Worm (Caenorhabditis elegans) whole organism, young adult: ENCODE data around the gene C28C12.12.

Source experiments
- B0336.3 ChIP-seq: fragments of 200-800 bp; sonication (Bioruptor generic); IDR thresholded peaks from 2 replicates; pipeline ENCODE4 v1.3.6; 2022; ENCODE audit warnings: missing genetic modification characterization, missing compliant biosample characterization
- F33H1.4 ChIP-seq: fragments of 200-800 bp; sonication (Bioruptor generic); IDR thresholded peaks from 2 replicates; pipeline ENCODE4 v1.3.6; 2022; ENCODE audit warnings: missing genetic modification reagents, missing genetic modification characterization, missing compliant biosample characterization
- F37B4.10 ChIP-seq: fragments of 200-800 bp; sonication (Bioruptor generic); IDR thresholded peaks from 2 replicates; pipeline ENCODE4 v1.3.6; 2022; ENCODE audit warnings: missing genetic modification characterization, missing compliant biosample characterization
- F39B2.1 ChIP-seq: fragments of 200-800 bp; sonication (Bioruptor generic); IDR thresholded peaks from 2 replicates; pipeline ENCODE4 v1.3.6; 2022; ENCODE audit warnings: missing genetic modification reagents, missing genetic modification characterization, missing compliant biosample characterization
- F52B5.7 ChIP-seq: sonication (generic microtip); optimal IDR thresholded peaks from 2 replicates; lab custom pipeline; 2016; ENCODE audit warnings: mild to moderate bottlenecking, missing genetic modification characterization, missing compliant biosample characterization
- Y53G8AR.9 ChIP-seq: fragments of 200-800 bp; sonication (Bioruptor generic); conservative IDR thresholded peaks from 2 replicates; pipeline ENCODE4 v1.3.6; 2022; ENCODE audit warnings: missing genetic modification reagents, missing genetic modification characterization, missing compliant biosample characterization
- Y56A3A.18 ChIP-seq: fragments of 200-800 bp; sonication (Bioruptor generic); IDR thresholded peaks from 2 replicates; pipeline ENCODE4 v1.3.6; 2022; ENCODE audit warnings: missing genetic modification reagents, missing genetic modification characterization, missing compliant biosample characterization
- ZK185.1 ChIP-seq: sonication (generic microtip); optimal IDR thresholded peaks from 2 replicates; lab custom pipeline; 2016; ENCODE audit warnings: mild to moderate bottlenecking, missing genetic modification characterization, missing compliant biosample characterization; ENCODE audit not compliant: poor library complexity, severe bottlenecking
- aptf-3 ChIP-seq: fragments of 200-800 bp; sonication (Bioruptor generic); IDR thresholded peaks from 2 replicates; pipeline ENCODE4 v1.3.6; 2022; ENCODE audit warnings: missing genetic modification characterization, missing compliant biosample characterization
- attf-6 ChIP-seq: fragments of 200-800 bp; sonication (Bioruptor generic); IDR thresholded peaks from 2 replicates; pipeline ENCODE4 v1.3.6; 2022; ENCODE audit warnings: missing genetic modification reagents, missing genetic modification characterization, missing compliant biosample characterization
- cebp-2 ChIP-seq: fragments of 200-800 bp; sonication (Bioruptor generic); IDR thresholded peaks from 2 replicates; pipeline ENCODE4 v1.3.6; 2022; ENCODE audit warnings: missing genetic modification characterization, missing compliant biosample characterization
- ceh-40 ChIP-seq: fragments of 200-800 bp; sonication (Bioruptor generic); IDR thresholded peaks from 2 replicates; pipeline ENCODE4 v1.3.6; 2022; ENCODE audit warnings: missing genetic modification characterization, missing compliant biosample characterization
- ceh-79 ChIP-seq: sonication (generic microtip); optimal IDR thresholded peaks from 2 replicates; lab custom pipeline; 2017; ENCODE audit warnings: mild to moderate bottlenecking, missing genetic modification characterization, missing compliant biosample characterization
- die-1 ChIP-seq: sonication (generic microtip); optimal IDR thresholded peaks from 2 replicates; lab custom pipeline; 2016; ENCODE audit warnings: missing genotype, mild to moderate bottlenecking, missing genetic modification characterization, missing compliant biosample characterization
- dox-1 ChIP-seq: fragments of 200-800 bp; sonication (Bioruptor generic); IDR thresholded peaks from 2 replicates; pipeline ENCODE4 v1.3.6; 2022; ENCODE audit warnings: missing genetic modification reagents, missing genetic modification characterization, missing compliant biosample characterization
- dpl-1 ChIP-seq: fragments of 150-350 bp; optimal IDR thresholded peaks from 2 replicates; lab custom pipeline; 2014; ENCODE audit warnings: missing biosample characterization, missing genetic modification reagents, missing genetic modification characterization
- egrh-3 ChIP-seq: fragments of 200-800 bp; sonication (Bioruptor generic); IDR thresholded peaks from 2 replicates; pipeline ENCODE4 v1.3.6; 2022; ENCODE audit warnings: missing genetic modification reagents, missing genetic modification characterization, missing compliant biosample characterization
- hrde-1 ChIP-seq: sonication (generic microtip); optimal IDR thresholded peaks from 2 replicates; lab custom pipeline; 2016; ENCODE audit warnings: missing genetic modification characterization, mild to moderate bottlenecking, missing compliant biosample characterization, moderate library complexity, missing genotype, missing genetic modification reagents, borderline replicate concordance
- hsf-1 ChIP-seq: fragments of 200-800 bp; sonication (Bioruptor generic); IDR thresholded peaks from 2 replicates; pipeline ENCODE4 v1.3.6; 2022; ENCODE audit warnings: missing genetic modification reagents, missing genetic modification characterization, missing compliant biosample characterization
- lin-26 ChIP-seq: fragments of 200-800 bp; sonication (Bioruptor generic); IDR thresholded peaks from 2 replicates; pipeline ENCODE4 v1.3.6; 2022; ENCODE audit warnings: missing genetic modification reagents, missing genetic modification characterization, missing compliant biosample characterization
- lin-54 ChIP-seq: fragments of 200-800 bp; sonication (Bioruptor generic); optimal IDR thresholded peaks from 2 replicates; lab custom pipeline; 2018; ENCODE audit warnings: mild to moderate bottlenecking, missing genetic modification characterization, missing compliant biosample characterization
- lsy-27 ChIP-seq: sonication (generic microtip); optimal IDR thresholded peaks from 2 replicates; lab custom pipeline; 2017; ENCODE audit warnings: missing genetic modification characterization, mild to moderate bottlenecking, missing compliant biosample characterization, antibody characterized with exemption, missing genotype, borderline replicate concordance; ENCODE audit not compliant: insufficient read depth
- madf-6 ChIP-seq: fragments of 200-800 bp; sonication (Bioruptor generic); IDR thresholded peaks from 2 replicates; pipeline ENCODE4 v1.3.6; 2022; ENCODE audit warnings: missing genetic modification reagents, missing genetic modification characterization, missing compliant biosample characterization
- mcd-1 ChIP-seq: fragments of 200-800 bp; sonication (Bioruptor generic); IDR thresholded peaks from 2 replicates; pipeline ENCODE4 v1.3.6; 2022; ENCODE audit warnings: missing genetic modification reagents, missing genetic modification characterization, missing compliant biosample characterization
- nfya-2 ChIP-seq: fragments of 200-800 bp; sonication (Bioruptor generic); IDR thresholded peaks from 2 replicates; pipeline ENCODE4 v1.3.6; 2022; ENCODE audit warnings: missing genetic modification reagents, missing genetic modification characterization, missing compliant biosample characterization
- nhr-120 ChIP-seq: fragments of 200-800 bp; sonication (Bioruptor generic); IDR thresholded peaks from 2 replicates; pipeline ENCODE4 v1.3.6; 2022; ENCODE audit warnings: missing genetic modification characterization, missing compliant biosample characterization
- rcor-1 ChIP-seq: fragments of 200-800 bp; sonication (Bioruptor generic); IDR thresholded peaks from 2 replicates; pipeline ENCODE4 v1.3.6; 2022; ENCODE audit warnings: missing genetic modification reagents, missing genetic modification characterization, missing compliant biosample characterization
- sdz-38 ChIP-seq: sonication (generic microtip); optimal IDR thresholded peaks from 2 replicates; lab custom pipeline; 2016; ENCODE audit warnings: missing genotype, missing genetic modification characterization, missing compliant biosample characterization
- tbx-9 ChIP-seq: sonication (generic microtip); optimal IDR thresholded peaks from 2 replicates; lab custom pipeline; 2016; ENCODE audit warnings: borderline replicate concordance, missing genetic modification characterization, inconsistent platforms, missing compliant biosample characterization
- unc-62 ChIP-seq: fragments of 150-350 bp; optimal IDR thresholded peaks from 2 replicates; lab custom pipeline; 2014; ENCODE audit warnings: missing biosample characterization, missing genetic modification reagents, missing genetic modification characterization
- zfh-2 ChIP-seq: fragments of 200-800 bp; sonication (Bioruptor generic); conservative IDR thresholded peaks from 2 replicates; pipeline ENCODE4 v1.3.6; 2022; ENCODE audit warnings: missing genetic modification reagents, missing genetic modification characterization, missing compliant biosample characterization
- ztf-22 ChIP-seq: fragments of 200-800 bp; sonication (Bioruptor generic); optimal IDR thresholded peaks from 2 replicates; lab custom pipeline; 2018; ENCODE audit warnings: mild to moderate bottlenecking, missing genetic modification characterization, moderate library complexity, missing compliant biosample characterization
- ztf-3 ChIP-seq: fragments of 200-800 bp; sonication (Bioruptor generic); optimal IDR thresholded peaks from 2 replicates; lab custom pipeline; 2018; ENCODE audit warnings: mild to moderate bottlenecking, missing genetic modification characterization, missing compliant biosample characterization

C28C12.12 gene

ce11 chrIV:8468729-8469340, 27.3 kb downstream of the C28C12.12 start (continued):
- peak; percentile 66; the same call in 1 of the 2 replicates for TF ChIP-seq F39B2.1 (GFP tag; lab: Robert Waterston, UW)
- TF ChIP-seq Y56A3A.18 (GFP tag; lab: Robert Waterston, UW), result 0 out of 2 replicates have a peak, but pooled peaks have one; percentile 9
- TF ChIP-seq egrh-3 (GFP tag; lab: Robert Waterston, UW), result peak; percentile 69
- TF ChIP-seq F33H1.4 (GFP tag; lab: Robert Waterston, UW), result peak; percentile 27
- TF ChIP-seq dox-1 (GFP tag; lab: Robert Waterston, UW), result peak; percentile 94
- TF ChIP-seq ceh-40, result peak; percentile 90
- TF ChIP-seq cebp-2 (GFP tag; lab: Robert Waterston, UW), result 0 out of 2 replicates have a peak, but pooled peaks have one; percentile 19

DNA sequence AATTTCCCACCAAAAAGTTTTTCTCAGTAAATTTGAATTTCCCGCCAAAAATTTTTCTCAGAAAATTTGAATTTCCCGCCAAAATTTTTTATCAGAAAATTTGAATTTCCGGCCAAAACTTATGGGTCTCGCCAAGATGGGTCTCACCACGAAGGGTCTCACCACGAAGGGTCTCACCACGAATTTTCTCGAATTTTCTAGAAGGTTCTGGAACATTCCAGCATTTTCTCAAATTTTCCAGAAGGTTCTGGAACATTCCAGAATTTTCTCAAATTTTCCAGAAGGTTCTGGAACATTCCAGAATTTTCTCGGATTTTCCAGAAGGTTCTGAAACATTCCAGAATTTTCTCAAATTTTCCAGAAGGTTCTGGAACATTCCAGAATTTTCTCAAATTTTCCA, 28.8 kb downstream of the C28C12.12 start:
- 0 out of 2 replicates have a peak, but pooled peaks have one; percentile 11 for TF ChIP-seq rcor-1 (GFP tag; lab: Robert Waterston, UW)
- peak; percentile 54 for TF ChIP-seq madf-6
- peak; percentile 68 for TF ChIP-seq F33H1.4 (GFP tag; lab: Robert Waterston, UW)
- TF ChIP-seq hsf-1 (GFP tag; lab: Robert Waterston, UW), result peak; percentile 97
- peak; percentile 17; the same call in 1 of the 2 replicates for TF ChIP-seq egrh-3 (GFP tag; lab: Robert Waterston, UW)
- TF ChIP-seq aptf-3 (GFP tag; lab: Robert Waterston, UW), result 0 out of 2 replicates have a peak, but pooled peaks have one; percentile 17
- TF ChIP-seq dox-1 (GFP tag; lab: Robert Waterston, UW), result 0 out of 2 replicates have a peak, but pooled peaks have one; percentile 49
- TF ChIP-seq, all 124 proteins: peak for 7; not testable (repeated sequence) for 117

- TF ChIP-seq lin-54, result no peak
- no peak for TF ChIP-seq tbx-9
- TF ChIP-seq dox-1 (GFP tag; lab: Robert Waterston, UW), result no peak
- TF ChIP-seq sdz-38 (tag; lab: Kevin White, UChicago), result no peak
- TF ChIP-seq ztf-22 (GFP tag; lab: Kevin White, UChicago), result no peak
- no peak for TF ChIP-seq lsy-27 (tag; lab: Kevin White, UChicago)
- no peak for TF ChIP-seq nfya-2 (GFP tag; lab: Robert Waterston, UW)
- TF ChIP-seq die-1 (tag; lab: Kevin White, UChicago), result no peak
- TF ChIP-seq F37B4.10 (GFP tag; lab: Robert Waterston, UW), result no peak
- no peak for TF ChIP-seq ceh-79 (tag; lab: Kevin White, UChicago)
- TF ChIP-seq Y53G8AR.9 (GFP tag; lab: Robert Waterston, UW), result no peak
- TF ChIP-seq cebp-2 (GFP tag; lab: Robert Waterston, UW), result no peak
These were observed 32.0 kb downstream of the C28C12.12 start for ce11 chrIV:8464187-8464586.

- no peak for TF ChIP-seq ztf-3 (GFP tag; lab: Kevin White, UChicago)
- TF ChIP-seq ZK185.1 (tag; lab: Kevin White, UChicago), result no peak
- no peak for TF ChIP-seq attf-6 (GFP tag; lab: Robert Waterston, UW)
- TF ChIP-seq nhr-120, result no peak
- TF ChIP-seq zfh-2, result no peak
- TF ChIP-seq die-1 (tag; lab: Kevin White, UChicago), result no peak
- TF ChIP-seq dpl-1 (GFP tag; lab: Kevin White, UChicago), result no peak
- no peak for TF ChIP-seq lin-26 (GFP tag; lab: Robert Waterston, UW)
- no peak for TF ChIP-seq lin-54
- no peak for TF ChIP-seq hrde-1 (tag; lab: Kevin White, UChicago)
- no peak for TF ChIP-seq B0336.3 (GFP tag; lab: Robert Waterston, UW)
- TF ChIP-seq unc-62, result no peak
- no peak for TF ChIP-seq F52B5.7 (tag; lab: Kevin White, UChicago)
- TF ChIP-seq mcd-1 (GFP tag; lab: Robert Waterston, UW), result no peak
- TF ChIP-seq madf-6, result no peak
These were observed 32.4 kb downstream of the C28C12.12 start, which contains the start of gene str-176 for ce11 chrIV:8463716-8464115. Gene str-176 (minus strand): TSS chrIV:8463816.
